Fruit fly (Drosophila melanogaster) Kc167 (cell line): Measurements from ENCODE around the gene mRpS25.

ENCODE experiments used
- Myc ChIP-seq: fragments of >200 bp; optimal IDR thresholded peaks from 2 replicates; lab custom pipeline; 2017; ENCODE audit warnings: missing external identifiers
- Sin3A ChIP-seq: fragments of >200 bp; optimal IDR thresholded peaks from 2 replicates; lab custom pipeline; 2018; ENCODE audit warnings: missing external identifiers
- h ChIP-seq: fragments of >200 bp; optimal IDR thresholded peaks from 3 replicates; lab custom pipeline; 2018; ENCODE audit warnings: missing external identifiers
- insv ChIP-seq: fragments of >200 bp; optimal IDR thresholded peaks from 3 replicates; lab custom pipeline; 2018; ENCODE audit warnings: missing external identifiers
- psq ChIP-seq: fragments of >200 bp; optimal IDR thresholded peaks from 2 replicates; lab custom pipeline; 2017; ENCODE audit warnings: missing external identifiers
- ttk ChIP-seq: sonication (Bioruptor generic); optimal IDR thresholded peaks from 2 replicates; lab custom pipeline; 2017; ENCODE audit warnings: missing external identifiers

DNA sequence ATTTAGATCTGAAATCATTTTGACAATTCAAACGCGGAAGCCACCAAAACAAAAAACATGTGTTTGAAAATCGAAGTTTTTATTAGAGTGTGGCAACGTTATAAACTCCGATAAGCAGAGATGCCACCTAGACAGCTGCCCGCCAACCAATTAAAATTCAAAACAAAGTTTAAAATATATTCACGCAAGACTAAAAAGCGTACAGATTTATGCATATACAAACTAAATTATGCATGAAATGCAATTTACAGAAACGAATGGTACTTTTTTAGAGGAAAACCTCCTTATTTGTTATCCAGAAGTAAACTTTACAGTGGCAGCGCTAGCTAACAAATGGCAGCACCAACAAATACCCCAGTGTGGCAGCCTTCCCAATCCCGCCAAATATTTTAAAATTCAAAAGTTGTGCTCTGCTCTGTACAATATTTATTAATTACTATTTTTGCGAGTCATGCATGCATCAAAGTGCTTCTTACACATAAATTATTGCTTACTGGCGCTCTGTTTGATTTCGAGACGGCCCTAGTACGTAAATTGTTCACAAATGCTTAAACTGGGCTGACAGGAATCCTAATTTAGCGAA lies 20.9 kb upstream of the mRpS25 start:
- no peak for TF ChIP-seq h
- no peak for TF ChIP-seq Sin3A (lab: Kevin White, UChicago)
- TF ChIP-seq psq (lab: Kevin White, UChicago), result no peak
- no peak for TF ChIP-seq insv (lab: Kevin White, UChicago)
- TF ChIP-seq Myc (lab: Kevin White, UChicago), result no peak
- TF ChIP-seq ttk (lab: Kevin White, UChicago), result no peak
